Fruit fly (Drosophila melanogaster) ovary, adult (tissue): Measurements from ENCODE around the gene CG31759.

Source experiments
- CG17801 ChIP-seq: fragments of 200-800 bp; optimal IDR thresholded peaks from 2 replicates; lab custom pipeline; 2019; ENCODE audit warnings: missing biosample characterization, mild to moderate bottlenecking, missing genetic modification characterization, moderate library complexity; ENCODE audit not compliant: partially characterized antibody

The CG31759 gene

dm6 chr2L:12207549-12207948 lies at the start of gene CG31759:
Gene CG31759, plus strand, starts transcription at chr2L:12207709.
- TF ChIP-seq CG17801 (GFP tag; lab: Kevin White, UChicago), result peak; percentile 16

DNA sequence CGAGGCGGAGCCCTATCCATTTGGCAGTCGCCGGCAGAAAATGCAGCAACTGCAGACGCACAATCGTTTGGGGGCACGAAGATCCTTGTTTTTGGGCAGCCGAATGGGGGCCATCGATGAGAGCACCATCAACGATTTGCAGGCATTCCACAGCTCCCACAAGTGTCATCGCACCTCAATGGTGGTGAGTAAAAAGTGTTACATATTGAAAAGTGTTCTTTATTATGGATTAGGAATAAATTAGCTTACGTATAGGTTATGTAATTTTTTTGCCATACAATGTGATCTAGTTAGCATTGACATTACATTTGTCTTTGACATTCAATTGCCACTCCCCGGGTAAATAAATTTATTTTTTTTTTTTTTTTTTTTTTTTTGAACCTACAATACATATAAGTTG lies 46.0 kb upstream of the CG31759 start, which contains the start of gene CG31861:
TSS of gene CG31861 (plus strand) at position 301 of the 400 bp plus-strand sequence.
- no peak for TF ChIP-seq CG17801 (GFP tag; lab: Kevin White, UChicago)

DNA sequence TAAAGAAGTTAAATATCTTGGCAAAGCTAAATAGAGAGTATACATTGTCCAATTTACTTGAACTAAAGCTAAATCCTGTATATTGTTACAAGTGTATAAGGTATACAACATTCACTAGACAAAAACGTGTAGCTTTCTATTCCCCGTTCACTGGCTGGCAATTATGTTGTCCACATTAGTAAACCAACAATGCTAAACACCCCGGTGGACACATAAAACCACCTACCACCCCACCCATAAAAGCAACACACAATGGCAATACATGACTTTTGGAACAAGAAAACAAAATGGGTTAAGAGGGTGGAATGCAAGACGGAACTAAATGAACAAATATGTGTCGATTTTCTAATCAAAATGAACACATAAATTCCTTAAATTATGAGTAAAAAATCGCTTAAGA lies 43.6 kb upstream of the CG31759 start, which contains the start of gene ZnT33D:
TSS of gene ZnT33D (plus strand) at position 301 of the 400 bp plus-strand sequence.
- TF ChIP-seq CG17801 (GFP tag; lab: Kevin White, UChicago), result no peak

DNA sequence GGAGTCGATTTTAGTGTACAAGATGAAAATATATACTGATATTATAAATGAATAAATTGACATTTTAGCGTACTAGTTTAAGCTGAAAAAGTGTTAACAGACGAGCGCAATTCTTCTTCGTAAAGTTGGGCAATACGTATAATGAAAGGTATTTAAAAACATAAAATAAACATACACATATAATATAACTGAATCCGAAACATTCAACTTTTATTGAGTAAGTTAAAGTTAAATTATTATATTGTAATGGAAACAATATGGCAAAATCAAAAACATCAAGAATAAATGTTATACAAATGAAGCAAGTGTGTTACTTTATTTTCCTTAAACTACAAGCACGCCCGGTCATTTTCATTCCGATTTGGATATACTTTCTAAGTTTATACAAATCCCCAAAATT lies 37.3 kb upstream of the CG31759 start, which contains the start of gene CG17217:
TSS of gene CG17217 (plus strand) at position 301 of the 400 bp plus-strand sequence.
- no peak for TF ChIP-seq CG17801 (GFP tag; lab: Kevin White, UChicago)

dm6 chr2L:12172536-12173234 lies 34.8 kb upstream of the CG31759 start, which contains the start of the genes CG6583 and crok:
Gene CG6583, minus strand, starts transcription at chr2L:12172586.
Gene crok, plus strand, starts transcription at chr2L:12172981.
- TF ChIP-seq CG17801 (GFP tag; lab: Kevin White, UChicago), result no peak

dm6 chr2L:12174493-12175129 lies 32.9 kb upstream of the CG31759 start, which contains the start of gene bru1:
Gene bru1, plus strand, starts transcription at chr2L:12175004.
- TF ChIP-seq CG17801 (GFP tag; lab: Kevin White, UChicago), result no peak

DNA sequence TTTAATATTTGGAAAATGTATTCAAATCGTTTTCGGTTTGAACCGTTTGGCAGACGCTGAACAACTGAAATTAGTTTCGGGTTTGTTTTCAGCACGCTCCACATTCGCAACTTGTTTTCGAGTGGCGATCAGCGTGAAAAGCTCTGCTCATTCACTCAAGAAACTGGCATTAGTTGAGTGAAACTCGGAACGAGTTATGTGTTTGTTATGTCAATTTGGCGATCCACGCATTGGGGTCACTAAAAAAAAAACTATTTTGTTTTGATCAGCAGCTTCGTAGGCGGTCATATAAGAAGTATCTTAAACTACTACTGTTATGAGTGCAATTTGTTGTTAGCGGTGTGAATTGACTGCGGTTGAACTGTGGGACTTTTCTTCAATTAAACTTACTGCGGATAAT lies 29.9 kb upstream of the CG31759 start, which contains the start of gene atilla:
TSS of gene atilla (minus strand) at position 266 of the 400 bp plus-strand sequence.
- no peak for TF ChIP-seq CG17801 (GFP tag; lab: Kevin White, UChicago)

- TF ChIP-seq CG17801 (GFP tag; lab: Kevin White, UChicago), result no peak
Observed at dm6 chr2L:12192978-12193377, 14.5 kb upstream of the CG31759 start.

DNA sequence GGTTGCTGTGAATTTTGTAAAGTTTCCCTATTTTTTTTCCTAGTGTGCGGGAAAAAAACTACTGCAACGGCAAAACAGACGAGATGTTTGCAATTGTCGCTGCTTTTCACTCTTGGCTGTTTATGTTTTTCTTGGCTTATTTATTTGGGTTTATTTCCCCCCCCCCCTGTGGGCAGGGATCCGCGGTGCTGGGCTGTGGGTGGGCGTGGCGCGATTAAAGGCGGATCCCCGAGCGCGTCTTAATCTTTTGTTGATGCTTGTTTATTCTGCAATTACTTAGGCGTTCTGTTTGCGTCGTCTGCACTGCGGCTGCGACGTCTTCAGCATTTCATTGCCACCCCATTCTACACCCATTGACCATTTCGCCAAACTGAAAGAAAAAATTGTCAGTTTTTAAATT lies 12.7 kb upstream of the CG31759 start:
- no peak for TF ChIP-seq CG17801 (GFP tag; lab: Kevin White, UChicago)

DNA sequence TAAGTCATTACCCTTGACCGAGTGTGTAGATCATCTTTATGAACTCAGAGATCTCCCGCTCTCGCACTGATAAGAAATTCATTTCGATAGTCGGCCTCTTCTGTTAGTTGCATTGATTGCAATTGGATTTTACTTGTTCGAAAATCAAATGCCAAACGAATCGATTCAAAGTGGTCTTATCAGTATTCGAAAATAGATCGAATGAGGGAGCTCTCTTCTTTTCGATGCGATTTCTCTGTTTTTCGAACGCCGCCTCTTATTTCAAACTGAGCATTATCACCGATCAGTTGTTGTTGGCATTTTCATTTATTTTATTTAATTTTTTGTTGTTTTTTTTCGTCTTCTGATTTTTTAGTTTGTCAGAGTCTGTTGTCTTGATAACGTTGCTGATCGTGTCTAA lies 6.5 kb upstream of the CG31759 start:
- TF ChIP-seq CG17801 (GFP tag; lab: Kevin White, UChicago), result no peak

DNA sequence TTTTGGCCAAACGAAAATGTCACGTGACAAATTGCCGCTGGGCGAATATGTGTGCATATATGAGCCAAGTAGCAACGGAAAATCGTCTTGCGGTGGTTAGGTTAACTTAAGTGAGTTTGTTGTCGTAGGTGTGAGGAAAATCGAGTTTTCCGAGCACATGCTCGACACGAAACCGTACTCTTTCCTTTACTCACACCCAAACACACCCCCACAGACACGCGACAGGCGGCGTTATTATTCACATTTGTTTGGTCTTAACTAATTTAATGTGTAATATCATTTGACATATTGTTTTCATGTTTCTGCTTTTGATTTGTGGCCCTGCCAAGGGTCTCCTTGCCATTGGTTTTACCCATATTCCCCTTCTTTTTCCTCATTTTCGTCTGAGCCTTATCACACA lies 35.3 kb downstream of the CG31759 start:
- TF ChIP-seq CG17801 (GFP tag; lab: Kevin White, UChicago), result no peak

- TF ChIP-seq CG17801 (GFP tag; lab: Kevin White, UChicago), result no peak
Observed at dm6 chr2L:12252287-12252686, 44.8 kb downstream of the CG31759 start.
